Worm (Caenorhabditis elegans) whole organism, midembryonic: ENCODE results near the gene rla-2.

Experiments
- T22C8.4 ChIP-seq: fragments of 200-800 bp; sonication (Bioruptor generic); IDR thresholded peaks from 2 replicates; pipeline ENCODE4 v1.3.6; 2022; ENCODE audit warnings: missing genetic modification characterization, missing compliant biosample characterization
- cog-1 ChIP-seq: sonication (generic microtip); optimal IDR thresholded peaks from 2 replicates; lab custom pipeline; 2016; ENCODE audit warnings: missing genetic modification characterization, missing compliant biosample characterization
- flt-1 ChIP-seq: fragments of 200-800 bp; sonication (Bioruptor generic); IDR thresholded peaks from 2 replicates; pipeline ENCODE4 v1.3.6; 2022; ENCODE audit warnings: missing genetic modification characterization, missing compliant biosample characterization
- klf-2 ChIP-seq: fragments of 200-800 bp; sonication (Bioruptor generic); conservative IDR thresholded peaks from 2 replicates; pipeline ENCODE4 v1.3.6; 2022; ENCODE audit warnings: missing genetic modification reagents, missing genetic modification characterization, missing compliant biosample characterization
- med-1 ChIP-seq: sonication (generic microtip); optimal IDR thresholded peaks from 2 replicates; lab custom pipeline; 2017; ENCODE audit warnings: missing genetic modification characterization, mild to moderate bottlenecking, missing compliant biosample characterization, antibody characterized with exemption, missing genetic modification reagents; ENCODE audit not compliant: insufficient read depth
- ref-1 ChIP-seq: fragments of 200-800 bp; sonication (Bioruptor generic); conservative IDR thresholded peaks from 2 replicates; pipeline ENCODE4 v1.3.6; 2022; ENCODE audit warnings: missing genetic modification reagents, missing genetic modification characterization, missing compliant biosample characterization
- tab-1 ChIP-seq: fragments of 200-800 bp; sonication (Bioruptor generic); IDR thresholded peaks from 2 replicates; pipeline ENCODE4 v1.3.6; 2022; ENCODE audit warnings: missing genetic modification characterization, missing compliant biosample characterization
- ztf-23 ChIP-seq: fragments of 200-800 bp; sonication (Bioruptor generic); IDR thresholded peaks from 2 replicates; pipeline ENCODE4 v1.3.6; 2022; ENCODE audit warnings: missing genetic modification reagents, missing genetic modification characterization, missing compliant biosample characterization
- ztf-29 ChIP-seq: fragments of 200-800 bp; sonication (Bioruptor generic); IDR thresholded peaks from 2 replicates; pipeline ENCODE4 v1.3.6; 2022; ENCODE audit warnings: missing genetic modification reagents, missing genetic modification characterization, missing compliant biosample characterization

The rla-2 gene

DNA sequence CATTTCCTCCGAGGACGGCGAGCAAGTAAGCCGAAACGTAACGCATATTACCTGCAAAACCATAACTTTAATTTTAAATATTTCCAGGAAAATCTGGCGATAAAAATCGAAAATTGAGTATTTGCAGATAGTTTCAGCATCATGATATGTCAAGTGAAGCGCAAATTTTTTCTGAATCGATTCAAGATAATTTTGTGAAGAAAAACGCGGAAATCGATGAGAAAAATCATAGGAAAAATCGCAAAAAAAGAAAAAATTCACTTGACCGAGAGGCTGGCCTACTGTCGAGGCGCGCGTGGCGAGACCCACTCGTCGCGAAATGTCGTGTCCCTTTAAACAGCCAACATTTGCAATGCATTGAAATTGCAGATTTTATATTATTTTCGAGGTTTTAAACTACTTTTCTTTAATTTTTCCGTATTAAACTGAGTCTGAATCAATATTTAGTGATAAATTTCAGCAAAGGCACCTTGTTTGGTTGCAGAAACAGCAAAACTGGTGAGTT lies at the start of gene rla-2, which contains the start of the genes popl-7 and Y62E10A.24:
Gene rla-2 (minus strand): TSS at position 51 of the 505 bp plus-strand sequence.
Gene popl-7 (plus strand): TSS at position 455 of the 505 bp plus-strand sequence.
Gene Y62E10A.24 (plus strand): TSS at position 476 of the 505 bp plus-strand sequence.
- no peak for TF ChIP-seq T22C8.4 (GFP tag; lab: Robert Waterston, UW)
- TF ChIP-seq ztf-23 (GFP tag; lab: Robert Waterston, UW): no peak

DNA sequence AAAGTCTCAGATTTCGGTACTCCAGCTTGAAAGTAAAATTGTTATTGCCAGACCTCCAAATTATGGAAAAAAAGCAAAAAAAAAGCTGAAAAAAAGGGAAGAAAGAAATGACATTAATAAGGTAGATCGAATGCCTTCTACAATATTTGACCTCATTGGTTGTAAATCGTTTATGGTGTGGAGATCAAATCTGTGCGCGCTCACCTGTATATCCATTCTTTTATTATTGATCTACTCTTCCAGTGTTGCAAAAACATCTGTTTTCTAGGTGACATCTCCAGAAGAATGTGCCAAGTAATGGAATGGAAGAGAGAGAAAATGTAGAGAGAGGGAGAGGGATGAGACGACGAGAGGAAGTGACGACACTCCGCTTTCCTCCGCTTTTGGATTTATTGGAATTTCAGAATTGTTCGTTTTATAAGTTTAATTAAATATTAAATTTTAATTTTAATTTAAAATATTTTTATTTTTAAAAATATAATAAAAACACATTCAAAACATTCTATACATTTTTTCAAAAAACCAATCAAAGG lies 45.7 kb upstream of the rla-2 start, which contains the start of the genes pik-1 and aptf-2:
Gene pik-1 (plus strand): TSS at position 303 of the 533 bp plus-strand sequence.
Gene aptf-2 (minus strand): TSS at position 313 of the 533 bp plus-strand sequence.
- TF ChIP-seq flt-1 (GFP tag; lab: Robert Waterston, UW) (no peak), ztf-29 (GFP tag; lab: Robert Waterston, UW) (no peak), klf-2 (GFP tag; lab: Robert Waterston, UW) (no peak), tab-1 (GFP tag; lab: Robert Waterston, UW) (no peak), ztf-23 (GFP tag; lab: Robert Waterston, UW) (no peak), T22C8.4 (GFP tag; lab: Robert Waterston, UW) (no peak), cog-1 (tag; lab: Kevin White, UChicago) (no peak), med-1 (GFP tag; lab: Kevin White, UChicago) (no peak), ref-1 (GFP tag; lab: Robert Waterston, UW) (no peak)

DNA sequence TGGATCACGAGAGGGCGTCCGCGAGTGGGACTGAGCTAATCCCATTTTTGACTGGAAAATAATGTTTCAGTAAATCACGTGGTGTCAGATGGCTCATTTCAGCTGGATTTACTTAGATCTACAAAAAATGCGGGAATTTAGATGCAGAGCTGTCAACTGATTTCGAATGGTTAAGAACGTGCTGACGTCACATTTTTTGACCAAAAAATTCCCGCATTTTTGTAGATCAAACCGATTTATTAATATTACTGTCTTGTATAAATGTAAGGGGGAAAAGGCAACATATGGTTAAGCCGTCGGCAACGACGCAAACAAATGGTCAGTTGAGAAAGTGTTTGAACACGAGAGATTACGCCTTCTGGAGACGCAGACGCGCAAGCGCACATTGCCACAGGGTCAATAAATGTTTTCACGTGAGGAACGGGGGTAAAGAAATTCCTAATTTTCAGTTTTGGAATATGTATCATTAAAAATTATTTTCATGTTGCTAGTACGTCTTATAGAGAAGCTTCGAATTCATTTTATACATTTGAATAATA lies 42.8 kb upstream of the rla-2 start, which contains the start of gene gcl-1:
Gene gcl-1 (minus strand): TSS at position 51 of the 539 bp plus-strand sequence.
- peak; percentile 28 for TF ChIP-seq cog-1 (tag; lab: Kevin White, UChicago)
- peak; percentile 57; the same call in 1 of the 2 replicates for TF ChIP-seq ztf-29 (GFP tag; lab: Robert Waterston, UW)
- TF ChIP-seq tab-1 (GFP tag; lab: Robert Waterston, UW): no peak

ce11 chrIV:13408018-13408417 lies 37.9 kb upstream of the rla-2 start, which contains the start of gene Y62E10A.19:
TSS of gene Y62E10A.19 (minus strand) at chrIV:13408306.
- TF ChIP-seq tab-1 (GFP tag; lab: Robert Waterston, UW) (no peak), med-1 (GFP tag; lab: Kevin White, UChicago) (no peak), ztf-29 (GFP tag; lab: Robert Waterston, UW) (no peak), cog-1 (tag; lab: Kevin White, UChicago) (no peak), ref-1 (GFP tag; lab: Robert Waterston, UW) (no peak), T22C8.4 (GFP tag; lab: Robert Waterston, UW) (no peak), klf-2 (GFP tag; lab: Robert Waterston, UW) (no peak), ztf-23 (GFP tag; lab: Robert Waterston, UW) (no peak), flt-1 (GFP tag; lab: Robert Waterston, UW) (no peak)

DNA sequence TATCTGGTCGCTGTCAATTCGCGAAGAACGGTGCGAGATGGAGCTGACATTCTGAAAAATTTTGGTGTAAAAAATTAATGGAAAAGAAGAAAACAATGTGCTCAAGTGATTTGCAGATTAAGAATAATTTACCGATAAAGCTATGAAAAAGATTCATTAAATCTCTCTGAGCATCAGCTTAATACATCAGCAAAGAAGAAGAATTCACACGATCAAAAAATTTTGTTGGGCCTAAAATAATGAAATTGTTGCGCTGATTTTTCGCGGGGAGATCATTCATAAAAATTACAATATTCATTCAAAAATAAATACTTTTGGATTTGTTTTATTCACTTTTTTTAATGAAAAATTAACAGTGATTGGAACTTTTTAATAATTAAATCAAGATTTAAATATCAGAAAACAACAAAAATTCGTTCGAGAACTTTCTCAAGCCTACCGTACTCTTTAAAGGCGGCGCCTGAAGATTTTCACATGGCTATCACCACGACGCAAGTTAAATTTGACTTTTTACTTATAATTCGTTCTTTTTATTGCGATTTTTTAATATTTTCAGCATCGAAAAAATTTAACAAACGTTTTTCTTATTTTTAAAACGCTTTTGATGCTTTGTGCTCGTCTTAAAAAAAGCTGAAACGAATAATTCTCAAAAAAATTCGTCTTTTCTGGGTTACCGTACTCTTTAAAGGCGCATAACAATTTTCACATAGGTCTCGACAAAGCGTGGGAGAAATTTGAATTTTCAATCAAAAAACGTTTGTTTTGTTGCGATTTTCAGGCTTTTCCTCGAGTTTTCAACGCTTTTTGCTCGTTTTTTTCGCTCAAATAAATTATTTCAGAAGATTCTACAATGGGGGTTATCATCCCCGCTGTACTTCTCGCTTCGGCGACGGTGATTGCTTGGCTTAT lies 30.6 kb upstream of the rla-2 start, which contains the start of the genes memi-2 and cyp-31A5:
Gene memi-2 (minus strand): TSS at position 51 of the 909 bp plus-strand sequence.
Gene cyp-31A5 (plus strand): TSS at position 834 of the 909 bp plus-strand sequence.
- TF ChIP-seq flt-1 (GFP tag; lab: Robert Waterston, UW) (no peak), ztf-23 (GFP tag; lab: Robert Waterston, UW) (no peak), med-1 (GFP tag; lab: Kevin White, UChicago) (no peak), klf-2 (GFP tag; lab: Robert Waterston, UW) (no peak), cog-1 (tag; lab: Kevin White, UChicago) (no peak), ref-1 (GFP tag; lab: Robert Waterston, UW) (no peak), T22C8.4 (GFP tag; lab: Robert Waterston, UW) (no peak), tab-1 (GFP tag; lab: Robert Waterston, UW) (no peak), ztf-29 (GFP tag; lab: Robert Waterston, UW) (no peak)

- TF ChIP-seq flt-1 (GFP tag; lab: Robert Waterston, UW): no peak
These were observed 28.6 kb upstream of the rla-2 start, which contains the start of gene Y62E10A.13 for ce11 chrIV:13398728-13399127. TSS of gene Y62E10A.13 (minus strand) at chrIV:13399053.

ce11 chrIV:13396375-13396774 lies 26.3 kb upstream of the rla-2 start:
- TF ChIP-seq cog-1 (tag; lab: Kevin White, UChicago) (no peak), klf-2 (GFP tag; lab: Robert Waterston, UW) (no peak), ztf-29 (GFP tag; lab: Robert Waterston, UW) (no peak), tab-1 (GFP tag; lab: Robert Waterston, UW) (no peak), flt-1 (GFP tag; lab: Robert Waterston, UW) (no peak), T22C8.4 (GFP tag; lab: Robert Waterston, UW) (no peak), med-1 (GFP tag; lab: Kevin White, UChicago) (no peak), ztf-23 (GFP tag; lab: Robert Waterston, UW) (no peak), ref-1 (GFP tag; lab: Robert Waterston, UW) (no peak)

DNA sequence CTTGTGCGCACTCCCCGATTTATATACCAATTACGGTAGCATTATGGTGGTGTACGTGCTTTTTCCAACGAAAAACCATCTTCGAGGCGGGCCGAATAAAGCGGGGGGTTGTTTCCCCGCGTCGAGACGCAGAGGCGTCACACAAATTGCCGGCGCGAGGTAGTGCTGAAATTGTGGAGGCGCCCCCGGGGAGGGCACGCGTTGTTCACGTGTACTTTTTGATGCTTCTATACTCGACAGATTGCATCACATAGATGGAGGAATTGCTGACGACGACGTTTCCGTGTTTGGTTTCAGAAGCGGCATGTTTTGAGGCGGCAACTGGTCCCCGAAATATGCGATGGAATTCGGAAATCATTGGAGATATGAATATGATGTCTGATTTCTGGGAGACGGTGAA lies 25.2 kb upstream of the rla-2 start:
- TF ChIP-seq T22C8.4 (GFP tag; lab: Robert Waterston, UW) (no peak), ztf-23 (GFP tag; lab: Robert Waterston, UW) (0 out of 2 replicates have a peak, but pooled peaks have one; percentile 49), tab-1 (GFP tag; lab: Robert Waterston, UW) (no peak)
